Fruit fly (Drosophila melanogaster): ENCODE results near the gene CG8028.
A peak's percentile ranks its signal among the peaks of the same experiment; 100 is the strongest.

The CG8028 gene

DNA sequence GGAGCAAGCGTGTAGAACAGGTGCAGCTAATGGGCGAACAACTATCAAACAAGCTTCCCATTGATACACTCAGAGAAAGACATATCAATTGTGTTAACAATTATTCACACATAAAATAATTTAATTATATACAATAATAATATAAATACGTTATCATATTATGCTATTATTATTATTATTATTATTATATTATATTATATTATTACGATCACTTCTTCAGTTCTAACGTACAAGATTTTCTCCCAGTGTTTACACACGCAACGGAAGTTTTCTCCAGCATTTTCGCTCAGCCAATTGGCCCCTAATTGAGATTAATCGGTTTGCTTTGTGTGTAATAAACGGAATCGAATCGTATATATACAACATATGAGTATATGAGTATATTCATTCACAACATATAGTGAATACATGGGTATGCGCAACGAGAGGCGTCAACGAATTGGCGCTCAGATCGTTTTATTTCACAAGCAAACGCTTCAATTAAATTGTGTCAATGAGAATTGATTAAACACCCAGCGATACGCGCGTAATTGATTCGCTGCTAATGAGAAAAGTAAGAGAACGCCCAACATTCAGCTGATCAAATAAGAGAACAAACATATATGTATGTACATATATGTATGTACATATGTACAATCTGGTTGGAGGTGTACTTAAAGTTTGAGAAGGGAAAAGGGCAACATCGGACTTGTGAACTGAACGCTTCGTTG, 37.1 kb upstream of the CG8028 start:
- TF ChIP-seq CG18764 (GFP tag; optimal IDR thresholded peaks at IDR 0.05): no peak
- TF ChIP-seq ftz-f1 (GFP tag; optimal IDR thresholded peaks at IDR 0.05): no peak
- no peak for TF ChIP-seq Sin3A (optimal IDR thresholded peaks at IDR 0.05)
- TF ChIP-seq caup (GFP tag; optimal IDR thresholded peaks at IDR 0.05; ENCODE audit: severe bottlenecking): peak; percentile 61
- no peak for TF ChIP-seq tx (GFP tag; optimal IDR thresholded peaks at IDR 0.05)
- no peak for TF ChIP-seq chm (GFP tag; IDR thresholded peaks at IDR 0.05)
- peak; percentile 39; the same call in 1 of the 2 replicates for TF ChIP-seq stc (GFP tag; IDR thresholded peaks at IDR 0.05)
- TF ChIP-seq cato (GFP tag; optimal IDR thresholded peaks at IDR 0.05; ENCODE audit: borderline replicate concordance): no peak
- TF ChIP-seq CG11695 (GFP tag; IDR thresholded peaks at IDR 0.05): no peak; the same call in 2 of the 3 replicates
- no peak for TF ChIP-seq Dref (GFP tag; IDR thresholded peaks at IDR 0.05)
- TF ChIP-seq CG8281 (tag; optimal IDR thresholded peaks at IDR 0.05): no peak
- peak; percentile 43 for TF ChIP-seq Vsx1 (GFP tag; optimal IDR thresholded peaks at IDR 0.05)
- TF ChIP-seq pum (GFP tag; optimal IDR thresholded peaks at IDR 0.05): no peak
- TF ChIP-seq wdn (GFP tag; IDR thresholded peaks at IDR 0.05): no peak
- TF ChIP-seq crol (GFP tag; IDR thresholded peaks at IDR 0.05): no peak
- peak; percentile 64 for TF ChIP-seq Hmr (GFP tag; optimal IDR thresholded peaks at IDR 0.05)
- TF ChIP-seq CG17802 (tag; optimal IDR thresholded peaks at IDR 0.05): no peak
- no peak for TF ChIP-seq CG7357 (GFP tag; IDR thresholded peaks at IDR 0.05)
- TF ChIP-seq cwo (GFP tag; optimal IDR thresholded peaks at IDR 0.05): peak; percentile 64
- no peak for TF ChIP-seq dimm (GFP tag; IDR thresholded peaks at IDR 0.05)
- no peak; the same call in 1 of the 2 replicates for TF ChIP-seq CG31224 (GFP tag; IDR thresholded peaks at IDR 0.05)
- TF ChIP-seq Ets97D (GFP tag; optimal IDR thresholded peaks at IDR 0.05): no peak
- TF ChIP-seq E2f1 (GFP tag; IDR thresholded peaks at IDR 0.05): peak; percentile 49; the same call in 1 of the 2 replicates
- TF ChIP-seq bowl (GFP tag; IDR thresholded peaks at IDR 0.05): no peak
- TF ChIP-seq pnt (GFP tag; optimal IDR thresholded peaks at IDR 0.05): no peak
- no peak for TF ChIP-seq CG6791 (GFP tag; IDR thresholded peaks at IDR 0.05; ENCODE audit: partially characterized antibody)
- TF ChIP-seq CG14965 (GFP tag; optimal IDR thresholded peaks at IDR 0.05; ENCODE audit: borderline replicate concordance): no peak
- no peak for TF ChIP-seq dati (GFP tag; IDR thresholded peaks at IDR 0.05)
- no peak for TF ChIP-seq Usf (GFP tag; optimal IDR thresholded peaks at IDR 0.05)
- TF ChIP-seq Sox102F (GFP tag; optimal IDR thresholded peaks at IDR 0.05): peak; percentile 75
- TF ChIP-seq pros (GFP tag; optimal IDR thresholded peaks at IDR 0.05): no peak
- peak; percentile 63; the same call in 2 of the 3 replicates for TF ChIP-seq dysf (GFP tag; IDR thresholded peaks at IDR 0.05)
- TF ChIP-seq ewg (GFP tag; optimal IDR thresholded peaks at IDR 0.05): peak; percentile 12
- no peak for TF ChIP-seq CG5245 (GFP tag; optimal IDR thresholded peaks at IDR 0.05)
- no peak for TF ChIP-seq CG2129 (GFP tag; IDR thresholded peaks at IDR 0.05; ENCODE audit: partially characterized antibody)
- peak; percentile 57 for TF ChIP-seq gcm (GFP tag; optimal IDR thresholded peaks at IDR 0.05)
- no peak for TF ChIP-seq CG3407 (GFP tag; optimal IDR thresholded peaks at IDR 0.05)
- TF ChIP-seq Meics (GFP tag; optimal IDR thresholded peaks at IDR 0.05): peak; percentile 73
- TF ChIP-seq phol (tag; optimal IDR thresholded peaks at IDR 0.05): peak; percentile 74
- TF ChIP-seq fd64A (GFP tag; optimal IDR thresholded peaks at IDR 0.05): no peak
- 0 out of 2 replicates have a peak, but pooled peaks have one; percentile 39 for TF ChIP-seq CG14014 (GFP tag; IDR thresholded peaks at IDR 0.05)
- TF ChIP-seq HLH4C (GFP tag; IDR thresholded peaks at IDR 0.05; ENCODE audit: partially characterized antibody): no peak
- TF ChIP-seq CG18599 (GFP tag; optimal IDR thresholded peaks at IDR 0.05): peak; percentile 87
- TF ChIP-seq NK7.1 (GFP tag; optimal IDR thresholded peaks at IDR 0.05): no peak
- no peak for TF ChIP-seq schlank (tag; optimal IDR thresholded peaks at IDR 0.05)
- no peak for TF ChIP-seq fru (optimal IDR thresholded peaks at IDR 0.05)
- no peak for TF ChIP-seq CG4707 (GFP tag; optimal IDR thresholded peaks at IDR 0.05)
- TF ChIP-seq Fer2 (tag; optimal IDR thresholded peaks at IDR 0.05): no peak
- TF ChIP-seq HmgZ (tag; optimal IDR thresholded peaks at IDR 0.05): peak; percentile 1
- TF ChIP-seq tgo (GFP tag; IDR thresholded peaks at IDR 0.05): peak; percentile 69
